Fruit fly (Drosophila melanogaster) Kc167 (cell line): ENCODE results near the gene CG32152.

Experiments
- Myc ChIP-seq: fragments of >200 bp; optimal IDR thresholded peaks from 2 replicates; lab custom pipeline; 2017; ENCODE audit warnings: missing external identifiers
- Sin3A ChIP-seq: fragments of >200 bp; optimal IDR thresholded peaks from 2 replicates; lab custom pipeline; 2018; ENCODE audit warnings: missing external identifiers
- psq ChIP-seq: fragments of >200 bp; optimal IDR thresholded peaks from 2 replicates; lab custom pipeline; 2017; ENCODE audit warnings: missing external identifiers

- TF ChIP-seq psq (lab: Kevin White, UChicago) (no peak), Myc (lab: Kevin White, UChicago) (no peak), Sin3A (no peak)
These were observed 14.5 kb upstream of the CG32152 start for dm6 chr3L:16158322-16158721.
